Worm (Caenorhabditis elegans): Measurements from ENCODE around the gene srx-87.
A peak's percentile ranks its signal among the peaks of the same experiment; 100 is the strongest.

srx-87 gene

DNA sequence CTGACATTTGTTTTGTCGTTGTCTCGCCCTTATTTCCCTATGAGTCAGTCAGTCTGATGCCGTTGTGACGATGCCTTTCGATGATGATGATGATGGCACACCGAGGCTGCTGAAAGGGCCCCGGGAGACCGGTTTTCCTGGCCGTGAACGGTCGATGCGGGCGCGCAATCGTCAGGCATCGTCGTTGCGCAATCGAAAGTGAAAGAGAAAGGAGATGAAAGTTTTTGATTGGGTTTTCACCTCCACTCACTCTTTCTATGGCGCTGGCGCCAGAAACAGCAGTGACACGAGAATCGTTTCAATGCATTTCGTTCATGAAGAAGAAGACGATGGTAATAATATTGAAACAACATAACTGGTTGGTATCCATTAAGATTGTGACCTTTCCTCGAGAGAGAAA, 31.7 kb upstream of the srx-87 start:
- no peak for TF ChIP-seq npax-4 (tag; optimal IDR thresholded peaks at IDR 0.05)
- no peak for TF ChIP-seq ets-4 (tag; optimal IDR thresholded peaks at IDR 0.05)
- no peak for TF ChIP-seq pat-9 (tag; optimal IDR thresholded peaks at IDR 0.05)
- no peak for TF ChIP-seq che-1 (tag; optimal IDR thresholded peaks at IDR 0.05)
- TF ChIP-seq sdc-2 (tag; optimal IDR thresholded peaks at IDR 0.05), result no peak
- TF ChIP-seq sox-4 (tag; optimal IDR thresholded peaks at IDR 0.05), result no peak

DNA sequence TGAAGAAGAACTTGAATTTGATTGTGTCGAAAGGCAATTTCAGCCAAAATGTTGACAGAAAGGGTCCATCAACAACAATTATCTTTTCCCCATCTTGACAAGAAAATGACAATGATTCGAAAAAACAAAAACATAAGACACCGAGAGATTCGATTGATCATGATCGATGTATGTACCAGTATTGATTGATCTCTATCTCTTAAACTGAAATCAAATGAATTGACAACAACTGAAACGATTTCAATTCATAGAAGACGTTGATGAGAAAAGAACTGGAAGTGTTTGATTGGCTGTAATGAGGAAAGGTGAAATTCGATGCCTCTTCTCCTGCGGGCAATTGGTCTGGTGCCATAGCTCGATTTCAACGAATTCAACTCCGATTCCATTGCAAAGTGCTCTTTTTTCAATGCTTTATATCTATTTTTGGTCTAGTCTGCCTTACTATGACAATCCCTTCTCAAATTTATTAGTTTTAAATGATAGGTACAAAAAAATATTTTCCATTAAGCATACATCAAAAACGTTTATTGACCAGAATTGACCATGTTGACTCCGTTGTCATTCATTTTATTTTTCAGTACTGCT, 31.2 kb upstream of the srx-87 start:
- TF ChIP-seq sox-2 (GFP tag; IDR thresholded peaks at IDR 0.05), result no peak
- no peak for TF ChIP-seq sox-4 (tag; optimal IDR thresholded peaks at IDR 0.05)
- TF ChIP-seq elt-2 (tag; optimal IDR thresholded peaks at IDR 0.05), result no peak
- no peak for TF ChIP-seq eyg-1 (tag; optimal IDR thresholded peaks at IDR 0.05)
- no peak for TF ChIP-seq elt-4 (tag; optimal IDR thresholded peaks at IDR 0.05)
- TF ChIP-seq che-1 (tag; optimal IDR thresholded peaks at IDR 0.05), result no peak
- TF ChIP-seq ttx-3 (tag; optimal IDR thresholded peaks at IDR 0.05), result no peak
- no peak for TF ChIP-seq ceh-9 (tag; optimal IDR thresholded peaks at IDR 0.05)

DNA sequence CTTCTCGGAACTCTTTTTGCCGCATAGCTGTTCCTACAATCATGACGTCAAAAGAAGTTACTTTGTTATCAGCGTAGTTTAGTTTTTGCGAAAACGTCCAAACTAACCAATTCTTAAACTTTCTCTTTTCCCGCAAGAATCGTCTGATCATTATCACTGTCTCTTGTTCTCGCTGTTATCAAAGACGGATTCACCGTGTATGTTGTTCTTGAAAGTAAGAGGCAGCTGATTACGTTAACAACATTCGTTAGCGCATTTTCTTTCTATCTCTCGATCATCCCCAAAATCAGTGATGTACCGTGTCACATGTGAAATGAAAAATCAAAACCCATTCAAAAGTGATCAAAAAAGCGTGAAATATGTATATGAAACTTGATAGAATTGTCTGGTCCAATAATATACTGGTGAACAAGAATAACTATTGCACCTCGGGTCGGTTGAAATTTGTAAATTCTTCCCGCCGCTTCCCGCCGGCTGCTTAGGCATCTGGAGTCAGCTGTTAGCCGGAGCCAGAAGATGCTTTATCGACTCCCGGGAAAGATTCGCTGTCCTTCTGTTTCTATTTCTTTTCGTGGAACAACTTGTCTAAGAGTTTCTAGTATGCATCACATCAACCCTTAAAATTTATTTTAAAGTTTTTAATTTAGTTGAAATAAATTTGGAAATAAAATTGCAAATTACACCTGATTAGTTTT, 30.0 kb upstream of the srx-87 start:
- no peak for TF ChIP-seq sdc-2 (tag; optimal IDR thresholded peaks at IDR 0.05)
- peak; percentile 67 for TF ChIP-seq elt-2 (tag; optimal IDR thresholded peaks at IDR 0.05)
- no peak for TF ChIP-seq unc-42 (tag; optimal IDR thresholded peaks at IDR 0.05)

DNA sequence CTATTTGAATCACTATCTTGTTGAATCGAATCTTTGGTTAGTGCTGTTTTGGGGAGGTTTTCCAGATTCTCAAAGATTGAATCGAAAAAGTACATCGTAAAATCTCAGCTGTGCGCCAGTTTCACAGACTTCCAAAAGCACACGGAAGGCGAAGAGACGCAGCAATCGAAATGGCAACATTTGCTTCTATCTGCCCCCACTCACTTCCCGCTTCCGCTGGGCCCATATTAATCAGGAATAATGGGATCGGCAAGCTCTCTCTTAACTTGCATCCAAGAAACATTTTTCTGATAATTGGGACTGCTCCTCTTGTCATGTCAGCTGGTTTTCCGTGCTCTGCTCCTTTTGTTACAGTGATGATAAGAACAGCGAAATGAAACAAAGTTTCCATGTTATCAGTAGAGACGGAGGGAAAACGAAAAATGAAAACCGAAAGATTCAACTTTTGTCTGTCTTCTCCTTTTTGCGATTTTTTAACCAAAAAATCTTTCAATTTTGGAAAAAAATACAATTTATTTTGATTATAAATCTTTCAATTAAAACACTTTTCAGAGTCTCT, 29.1 kb upstream of the srx-87 start:
- TF ChIP-seq elt-4 (tag; optimal IDR thresholded peaks at IDR 0.05) (no peak), ceh-18 (tag; optimal IDR thresholded peaks at IDR 0.05) (peak; percentile 25), ceh-14 (tag; optimal IDR thresholded peaks at IDR 0.05) (no peak), nfya-1 (tag; optimal IDR thresholded peaks at IDR 0.05) (peak; percentile 3), unc-55 (GFP tag; optimal IDR thresholded peaks at IDR 0.05) (no peak), rnt-1 (tag; optimal IDR thresholded peaks at IDR 0.05) (peak; percentile 33), fax-1 (tag; optimal IDR thresholded peaks at IDR 0.05) (no peak)

DNA sequence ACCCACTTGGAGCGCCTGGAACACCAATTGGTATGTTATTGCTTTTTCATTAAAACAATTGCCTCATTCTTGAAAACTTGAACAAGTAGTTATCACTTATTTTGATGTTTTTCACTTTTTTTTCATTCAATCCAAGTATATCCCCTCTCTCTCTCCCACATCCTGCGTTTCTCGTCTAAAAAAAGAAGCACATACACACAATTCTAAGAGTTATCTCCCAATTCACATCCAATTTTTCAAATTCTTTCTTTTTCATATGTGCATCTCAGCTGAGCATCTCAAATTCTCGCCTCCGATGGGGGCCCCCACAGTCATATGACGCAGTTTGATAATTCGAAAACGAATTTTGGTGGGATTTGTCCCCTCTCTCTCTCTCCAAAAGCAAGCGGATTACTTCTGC, 28.0 kb upstream of the srx-87 start:
- TF ChIP-seq unc-42 (tag; optimal IDR thresholded peaks at IDR 0.05) (peak; percentile 58), ceh-45 (GFP tag; IDR thresholded peaks at IDR 0.05) (no peak), ceh-18 (tag; optimal IDR thresholded peaks at IDR 0.05) (no peak), T23F11.4 (GFP tag; optimal IDR thresholded peaks at IDR 0.05) (no peak)

DNA sequence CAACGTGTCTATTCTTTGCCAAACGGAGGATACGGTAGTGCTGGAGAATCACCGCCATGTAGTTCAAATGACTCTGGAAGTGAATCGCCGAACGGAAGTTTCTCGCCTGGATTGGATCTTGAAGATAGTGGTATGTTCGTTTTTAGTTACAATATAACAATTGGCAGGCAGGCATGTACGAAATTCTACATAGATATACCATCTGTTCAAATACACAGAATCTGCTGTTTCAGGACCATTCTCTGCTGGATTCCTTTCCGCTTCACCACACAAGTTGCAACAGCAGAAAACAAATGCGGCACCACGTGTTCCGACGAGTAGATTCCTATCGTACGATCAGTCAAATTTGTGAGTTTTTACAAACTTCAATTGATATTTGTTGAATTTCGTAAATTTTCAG, 25.2 kb upstream of the srx-87 start:
- TF ChIP-seq fkh-6 (tag; optimal IDR thresholded peaks at IDR 0.05) (no peak), npax-4 (tag; optimal IDR thresholded peaks at IDR 0.05) (no peak), unc-3 (GFP tag; conservative IDR thresholded peaks at IDR 0.05) (no peak), unc-3 (tag; optimal IDR thresholded peaks at IDR 0.05) (no peak), eyg-1 (tag; optimal IDR thresholded peaks at IDR 0.05) (no peak), elt-4 (tag; optimal IDR thresholded peaks at IDR 0.05) (no peak), ahr-1 (tag; optimal IDR thresholded peaks at IDR 0.05) (no peak), unc-86 (tag; optimal IDR thresholded peaks at IDR 0.05) (no peak), Y22D7AL.16 (tag; optimal IDR thresholded peaks at IDR 0.05) (no peak), pat-9 (tag; optimal IDR thresholded peaks at IDR 0.05) (no peak), pha-2 (tag; optimal IDR thresholded peaks at IDR 0.05) (no peak), C38D4.7 (GFP tag; optimal IDR thresholded peaks at IDR 0.05) (no peak), pax-1 (tag; optimal IDR thresholded peaks at IDR 0.05) (no peak), hlh-13 (GFP tag; optimal IDR thresholded peaks at IDR 0.05) (no peak), sdc-2 (tag; optimal IDR thresholded peaks at IDR 0.05) (no peak), ceh-6 (GFP tag; optimal IDR thresholded peaks at IDR 0.05) (no peak), ceh-30 (tag; optimal IDR thresholded peaks at IDR 0.05) (no peak), rnt-1 (tag; optimal IDR thresholded peaks at IDR 0.05) (no peak), hlh-8 (tag; optimal IDR thresholded peaks at IDR 0.05) (no peak)
